Worm (Caenorhabditis elegans): ENCODE measurements around the gene R105.5.

DNA sequence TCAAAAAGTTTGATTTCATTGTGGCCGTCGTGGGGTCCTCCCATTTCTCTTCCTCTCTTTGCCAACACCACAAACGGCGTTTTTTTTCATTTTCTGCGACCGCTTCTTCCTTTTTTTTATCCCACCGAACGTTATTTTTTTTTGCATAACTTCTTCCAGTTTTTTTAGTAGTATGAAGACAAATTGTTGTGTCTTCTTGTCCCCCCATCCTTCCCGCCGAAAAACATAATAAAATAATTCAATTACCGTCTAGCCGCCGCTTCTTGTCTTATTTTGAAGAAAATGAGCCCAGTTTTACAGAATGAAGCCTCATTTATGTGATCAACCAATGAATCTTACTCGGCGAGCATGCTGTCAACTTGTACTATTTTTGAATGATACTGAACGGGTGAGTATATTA lies 33.1 kb downstream of the R105.5 start, which contains the start of gene F29B9.12:
- no peak for TF ChIP-seq ref-1 (GFP tag; conservative IDR thresholded peaks at IDR 0.05)
- no peak for TF ChIP-seq flt-1 (GFP tag; IDR thresholded peaks at IDR 0.05)
- no peak for TF ChIP-seq tab-1 (GFP tag; IDR thresholded peaks at IDR 0.05)
- TF ChIP-seq ztf-29 (GFP tag; IDR thresholded peaks at IDR 0.05): no peak
- TF ChIP-seq ztf-23 (GFP tag; IDR thresholded peaks at IDR 0.05): no peak
- TF ChIP-seq med-1 (GFP tag; optimal IDR thresholded peaks at IDR 0.05; ENCODE audit: insufficient read depth): no peak
- TF ChIP-seq cog-1 (tag; optimal IDR thresholded peaks at IDR 0.05): no peak
- no peak for TF ChIP-seq klf-2 (GFP tag; conservative IDR thresholded peaks at IDR 0.05)
- no peak for TF ChIP-seq T22C8.4 (GFP tag; IDR thresholded peaks at IDR 0.05)
